Worm (Caenorhabditis elegans) whole organism, L2 larva: ENCODE measurements around the gene C27B7.9.
A peak's percentile ranks its signal among the peaks of the same experiment; 100 is the strongest.

Source experiments
- C34F6.9 ChIP-seq: fragments of 150-350 bp; optimal IDR thresholded peaks from 2 replicates; lab custom pipeline; 2014; ENCODE audit warnings: missing biosample characterization, missing genetic modification characterization
- F13H6.1 ChIP-seq: sonication (generic microtip); optimal IDR thresholded peaks from 2 replicates; lab custom pipeline; 2016; ENCODE audit warnings: missing genetic modification characterization, missing compliant biosample characterization
- Y55F3AM.14 ChIP-seq: fragments of 200-800 bp; sonication (Bioruptor generic); optimal IDR thresholded peaks from 2 replicates; lab custom pipeline; 2018; ENCODE audit warnings: mild to moderate bottlenecking, missing genetic modification characterization, missing compliant biosample characterization
- alr-1 ChIP-seq: fragments of 150-350 bp; optimal IDR thresholded peaks from 2 replicates; lab custom pipeline; 2014; ENCODE audit warnings: missing biosample characterization, missing genetic modification characterization
- aly-2 ChIP-seq: fragments of 150-350 bp; optimal IDR thresholded peaks from 2 replicates; lab custom pipeline; 2014; ENCODE audit warnings: missing biosample characterization, missing genetic modification characterization
- ama-1 ChIP-seq: fragments of 150-350 bp; optimal IDR thresholded peaks from 2 replicates; lab custom pipeline; 2018; ENCODE audit warnings: inconsistent platforms
- blmp-1 ChIP-seq: sonication (generic microtip); optimal IDR thresholded peaks from 2 replicates; lab custom pipeline; 2017; ENCODE audit warnings: missing genetic modification characterization, mild to moderate bottlenecking, missing compliant biosample characterization, antibody characterized with exemption, moderate library complexity; ENCODE audit not compliant: insufficient read depth
- ceh-16 ChIP-seq: fragments of 150-350 bp; optimal IDR thresholded peaks from 2 replicates; lab custom pipeline; 2014; ENCODE audit warnings: missing biosample characterization, missing genetic modification characterization
- ceh-82 ChIP-seq: fragments of 150-350 bp; optimal IDR thresholded peaks from 2 replicates; lab custom pipeline; 2014; ENCODE audit warnings: missing biosample characterization, missing genetic modification characterization
- crh-2 ChIP-seq: sonication (generic microtip); optimal IDR thresholded peaks from 2 replicates; lab custom pipeline; 2017; ENCODE audit warnings: missing biosample characterization, missing genetic modification characterization
- dmd-4 ChIP-seq: sonication (generic microtip); optimal IDR thresholded peaks from 2 replicates; lab custom pipeline; 2017; ENCODE audit warnings: missing biosample characterization, missing genetic modification characterization
- egl-27 ChIP-seq: sonication (generic microtip); optimal IDR thresholded peaks from 3 replicates; lab custom pipeline; 2017; ENCODE audit warnings: missing biosample characterization, missing genetic modification reagents, missing genetic modification characterization
- elt-1 ChIP-seq: fragments of 150-350 bp; optimal IDR thresholded peaks from 2 replicates; lab custom pipeline; 2014; ENCODE audit warnings: missing biosample characterization, missing genetic modification characterization
- elt-3 ChIP-seq: sonication (generic microtip); optimal IDR thresholded peaks from 2 replicates; lab custom pipeline; 2017; ENCODE audit warnings: missing biosample characterization, missing genetic modification characterization
- fos-1 ChIP-seq: fragments of 150-350 bp; optimal IDR thresholded peaks from 2 replicates; lab custom pipeline; 2014; ENCODE audit warnings: missing biosample characterization, missing genetic modification characterization
- gmeb-1 ChIP-seq: fragments of 150-350 bp; optimal IDR thresholded peaks from 2 replicates; lab custom pipeline; 2014; ENCODE audit warnings: missing biosample characterization, missing genetic modification characterization
- lin-13 ChIP-seq: fragments of 150-350 bp; optimal IDR thresholded peaks from 2 replicates; lab custom pipeline; 2014; ENCODE audit warnings: missing biosample characterization, missing genetic modification reagents, missing genetic modification characterization
- lin-39 ChIP-seq: fragments of 150-350 bp; optimal IDR thresholded peaks from 2 replicates; lab custom pipeline; 2014; ENCODE audit warnings: missing biosample characterization, missing genetic modification reagents, missing genetic modification characterization
- lsy-2 ChIP-seq, 2 experiments: fragments of 150-350 bp in 1 of 2; sonication (generic microtip) in 1 of 2; optimal IDR thresholded peaks; 2 replicates each; lab custom pipeline; 2014 to 2017; ENCODE audit warnings: missing biosample characterization in 2 of 2, missing genetic modification characterization in 2 of 2
- mab-5 ChIP-seq: fragments of 150-350 bp; optimal IDR thresholded peaks from 2 replicates; lab custom pipeline; 2014; ENCODE audit warnings: missing biosample characterization, missing genetic modification characterization
- nhr-11 ChIP-seq: fragments of 150-350 bp; optimal IDR thresholded peaks from 2 replicates; lab custom pipeline; 2014; ENCODE audit warnings: missing biosample characterization, missing genetic modification characterization
- nhr-12 ChIP-seq: fragments of 150-350 bp; optimal IDR thresholded peaks from 2 replicates; lab custom pipeline; 2014; ENCODE audit warnings: missing biosample characterization, missing genetic modification characterization
- nhr-129 ChIP-seq: fragments of 150-350 bp; optimal IDR thresholded peaks from 2 replicates; lab custom pipeline; 2014; ENCODE audit warnings: missing biosample characterization, missing genetic modification characterization
- nhr-21 ChIP-seq: fragments of 150-350 bp; optimal IDR thresholded peaks from 2 replicates; lab custom pipeline; 2014; ENCODE audit warnings: missing biosample characterization, missing genetic modification characterization
- nhr-23 ChIP-seq: fragments of 150-350 bp; optimal IDR thresholded peaks from 2 replicates; lab custom pipeline; 2014; ENCODE audit warnings: missing biosample characterization, missing genetic modification reagents, missing genetic modification characterization
- nhr-237 ChIP-seq: fragments of 150-350 bp; optimal IDR thresholded peaks from 2 replicates; lab custom pipeline; 2014; ENCODE audit warnings: missing biosample characterization, missing genetic modification characterization
- nhr-25 ChIP-seq: fragments of 150-350 bp; sonication (generic microtip); optimal IDR thresholded peaks from 3 replicates; lab custom pipeline; 2014; ENCODE audit warnings: missing biosample characterization, missing genetic modification characterization
- nhr-6 ChIP-seq: fragments of 150-350 bp; optimal IDR thresholded peaks from 2 replicates; lab custom pipeline; 2014; ENCODE audit warnings: missing biosample characterization, missing genetic modification characterization
- nhr-77 ChIP-seq: fragments of 150-350 bp; optimal IDR thresholded peaks from 2 replicates; lab custom pipeline; 2014; ENCODE audit warnings: missing biosample characterization, missing genetic modification characterization
- peb-1 ChIP-seq: fragments of 150-350 bp; optimal IDR thresholded peaks from 2 replicates; lab custom pipeline; 2014; ENCODE audit warnings: missing biosample characterization, missing genetic modification characterization
- sem-4 ChIP-seq: fragments of 150-350 bp; optimal IDR thresholded peaks from 2 replicates; lab custom pipeline; 2014; ENCODE audit warnings: missing biosample characterization, missing genetic modification reagents, missing genetic modification characterization
- skn-1 ChIP-seq: sonication (generic microtip); optimal IDR thresholded peaks from 2 replicates; lab custom pipeline; 2017; ENCODE audit warnings: missing biosample characterization, missing genetic modification characterization
- sma-3 ChIP-seq: sonication (generic microtip); optimal IDR thresholded peaks from 2 replicates; lab custom pipeline; 2016; ENCODE audit warnings: missing genetic modification reagents, missing genetic modification characterization, missing compliant biosample characterization
- sma-9 ChIP-seq, 2 experiments: fragments of 150-350 bp in 1 of 2; sonication (generic microtip) in 1 of 2; optimal IDR thresholded peaks; 2 replicates each; lab custom pipeline; 2014 to 2016; ENCODE audit warnings: missing genetic modification characterization in 2 of 2, mild to moderate bottlenecking in 1 of 2, missing biosample characterization in 1 of 2, missing compliant biosample characterization in 1 of 2, missing genetic modification reagents in 1 of 2, moderate library complexity in 1 of 2
- snpc-4 ChIP-seq: fragments of 150-350 bp; optimal IDR thresholded peaks from 2 replicates; lab custom pipeline; 2014; ENCODE audit warnings: missing biosample characterization, missing genetic modification characterization
- unc-39 ChIP-seq: fragments of 150-350 bp; optimal IDR thresholded peaks from 2 replicates; lab custom pipeline; 2014; ENCODE audit warnings: missing biosample characterization, missing genetic modification characterization
- unc-55 ChIP-seq: fragments of 150-350 bp; sonication (generic microtip); optimal IDR thresholded peaks from 3 replicates; lab custom pipeline; 2014; ENCODE audit warnings: missing biosample characterization, missing genetic modification reagents, missing genetic modification characterization
- unc-62 ChIP-seq: fragments of 150-350 bp; optimal IDR thresholded peaks from 2 replicates; lab custom pipeline; 2014; ENCODE audit warnings: missing biosample characterization, missing genetic modification reagents, missing genetic modification characterization
- zag-1 ChIP-seq: fragments of 150-350 bp; optimal IDR thresholded peaks from 2 replicates; lab custom pipeline; 2014; ENCODE audit warnings: missing biosample characterization, missing genetic modification characterization
- ztf-1 ChIP-seq: fragments of 200-800 bp; sonication (Bioruptor generic); conservative IDR thresholded peaks from 2 replicates; pipeline ENCODE4 v1.3.6; 2022; ENCODE audit warnings: missing genetic modification characterization, missing compliant biosample characterization
- ztf-11 ChIP-seq: sonication (generic microtip); optimal IDR thresholded peaks from 2 replicates; lab custom pipeline; 2017; ENCODE audit warnings: missing biosample characterization, missing genetic modification characterization
- ztf-4 ChIP-seq: fragments of 150-350 bp; optimal IDR thresholded peaks from 2 replicates; lab custom pipeline; 2014; ENCODE audit warnings: missing biosample characterization, missing genetic modification characterization

The C27B7.9 gene

DNA sequence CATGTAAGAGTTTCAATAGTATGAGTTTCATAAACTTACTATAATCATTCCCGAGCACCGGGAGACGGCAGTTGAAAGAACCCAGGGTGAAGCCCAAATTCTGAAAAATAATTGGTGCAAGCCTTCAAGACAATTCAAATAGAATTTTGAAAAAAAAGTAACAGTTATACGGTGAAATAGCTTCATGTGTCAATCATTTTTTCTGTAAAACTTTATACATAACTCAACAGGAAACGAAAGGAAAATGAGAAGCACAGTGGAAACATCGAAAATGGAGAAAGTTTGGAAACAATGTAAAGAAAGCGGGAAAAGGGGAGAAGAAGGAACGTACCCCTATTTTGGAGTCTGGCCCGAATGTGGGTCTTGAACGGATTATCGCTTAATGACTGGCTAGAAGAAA is 43.0 kb downstream of the C27B7.9 start, which contains the start of gene C09G9.3:
TSS of gene C09G9.3 (minus strand) at position 101 of the 400 bp plus-strand sequence.
- TF ChIP-seq sem-4 (tag; lab: Kevin White, UChicago), result no peak
- no peak for TF ChIP-seq aly-2 (tag; lab: Kevin White, UChicago)
- no peak for TF ChIP-seq elt-3
- no peak for TF ChIP-seq nhr-77 (tag; lab: Kevin White, UChicago)
- TF ChIP-seq unc-62 (GFP tag; lab: Kevin White, UChicago), result no peak
- no peak for TF ChIP-seq nhr-25 (tag; lab: Kevin White, UChicago)
- TF ChIP-seq zag-1 (tag; lab: Kevin White, UChicago), result no peak
- TF ChIP-seq ceh-82 (tag; lab: Kevin White, UChicago), result no peak
- TF ChIP-seq peb-1 (tag; lab: Kevin White, UChicago), result no peak
- no peak for TF ChIP-seq crh-2 (tag; lab: Kevin White, UChicago)
- no peak for TF ChIP-seq ztf-11 (tag; lab: Kevin White, UChicago)
- TF ChIP-seq gmeb-1 (tag; lab: Kevin White, UChicago), result no peak
- TF ChIP-seq C34F6.9, result no peak

DNA sequence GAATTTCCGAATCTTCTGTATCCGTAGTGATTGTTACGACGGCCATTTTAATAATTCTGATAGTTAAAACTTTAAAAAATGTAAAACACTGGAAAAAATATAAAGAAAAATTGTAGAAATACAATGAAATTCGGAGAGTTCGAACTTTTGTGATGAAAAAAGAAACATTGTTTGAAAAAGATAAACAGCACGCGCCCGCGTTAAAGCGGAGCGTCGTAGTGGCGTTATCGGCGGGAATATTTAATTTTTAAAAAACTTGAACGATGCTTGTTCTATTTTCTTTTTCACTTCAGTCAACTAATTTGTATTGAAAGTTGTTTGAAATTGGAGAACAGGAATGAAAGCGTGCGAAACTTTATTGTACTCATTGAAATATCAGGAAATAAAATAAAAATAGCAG is 46.3 kb downstream of the C27B7.9 start, which contains the start of gene npp-23:
TSS of gene npp-23 (minus strand) at position 56 of the 400 bp plus-strand sequence.
- TF ChIP-seq sma-3 (GFP tag; lab: Kevin White, UChicago), result peak; percentile 20
- TF ChIP-seq Y55F3AM.14 (GFP tag; lab: Kevin White, UChicago), result no peak
- TF ChIP-seq gmeb-1 (tag; lab: Kevin White, UChicago), result peak; percentile 94
- peak; percentile 12 for TF ChIP-seq snpc-4 (tag; lab: Kevin White, UChicago)
- TF ChIP-seq nhr-77 (tag; lab: Kevin White, UChicago), result no peak
- no peak for TF ChIP-seq sma-9 (GFP tag; optimal IDR thresholded peaks at IDR 0.05; lab: Kevin White, UChicago)
- TF ChIP-seq sma-9 (tag; optimal IDR thresholded peaks at IDR 0.05; lab: Kevin White, UChicago), result no peak
- TF ChIP-seq nhr-11 (tag; lab: Kevin White, UChicago), result no peak
- TF ChIP-seq, all 48 proteins: peak for 3

DNA sequence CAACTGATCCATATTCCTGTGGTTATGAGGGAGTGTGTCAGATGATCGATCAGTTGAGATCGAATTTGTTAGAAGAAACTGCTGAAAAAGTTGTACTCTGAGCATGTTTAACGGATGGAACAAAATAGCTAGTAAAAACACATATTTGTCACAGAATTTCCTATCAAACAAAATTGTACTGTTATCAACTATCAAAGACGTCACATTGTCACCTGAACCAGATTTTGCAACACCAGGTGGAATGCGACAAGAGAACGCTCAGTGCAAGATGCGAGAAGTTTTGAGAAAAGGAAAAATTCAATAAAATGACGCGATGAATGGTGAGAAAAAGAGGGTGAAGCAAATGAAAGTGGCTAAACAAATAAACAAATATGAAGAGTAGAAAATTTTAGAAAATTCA is 48.3 kb downstream of the C27B7.9 start:
- TF ChIP-seq sma-9 (GFP tag; optimal IDR thresholded peaks at IDR 0.05; lab: Kevin White, UChicago) (peak; percentile 44), sma-9 (tag; optimal IDR thresholded peaks at IDR 0.05; lab: Kevin White, UChicago) (no peak), ceh-82 (tag; lab: Kevin White, UChicago) (no peak), crh-2 (tag; lab: Kevin White, UChicago) (peak; percentile 6), snpc-4 (tag; lab: Kevin White, UChicago) (no peak), nhr-21 (tag; lab: Kevin White, UChicago) (no peak), lsy-2 (tag; optimal IDR thresholded peaks at IDR 0.05; lab: Kevin White, UChicago) (peak in 1 of 2 experiments; percentile 10), fos-1 (tag; lab: Kevin White, UChicago) (peak; percentile 23), unc-55 (GFP tag; lab: Kevin White, UChicago) (no peak), alr-1 (tag; lab: Kevin White, UChicago) (no peak), nhr-12 (no peak), blmp-1 (tag; lab: Kevin White, UChicago) (no peak), sem-4 (tag; lab: Kevin White, UChicago) (no peak)

DNA sequence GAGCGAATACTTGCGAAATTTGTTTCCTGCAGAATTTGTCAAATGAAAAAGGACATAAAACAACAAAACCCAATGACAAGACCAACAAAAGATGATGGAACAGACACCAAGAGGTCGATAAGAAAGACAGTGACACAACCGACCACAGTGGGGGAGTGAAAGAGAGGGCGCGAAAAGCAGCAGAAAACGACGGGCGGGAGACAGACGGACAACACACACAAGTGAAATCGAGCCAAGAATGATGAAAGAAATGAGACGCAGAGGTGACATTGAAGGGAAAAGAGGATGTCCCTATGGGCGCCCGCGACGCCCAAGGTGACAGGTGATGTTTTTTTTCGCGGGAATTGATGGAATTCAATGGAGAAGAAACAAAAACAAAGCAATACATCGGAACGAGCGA is 49.8 kb downstream of the C27B7.9 start:
- no peak for TF ChIP-seq nhr-77 (tag; lab: Kevin White, UChicago)
- TF ChIP-seq snpc-4 (tag; lab: Kevin White, UChicago), result peak; percentile 29
- TF ChIP-seq sma-9 (GFP tag; optimal IDR thresholded peaks at IDR 0.05; lab: Kevin White, UChicago), result peak; percentile 55
- TF ChIP-seq sma-9 (tag; optimal IDR thresholded peaks at IDR 0.05; lab: Kevin White, UChicago), result no peak
- no peak for TF ChIP-seq dmd-4
- TF ChIP-seq sem-4 (tag; lab: Kevin White, UChicago), result peak; percentile 87
- no peak for TF ChIP-seq lin-13 (GFP tag; lab: Kevin White, UChicago)
- TF ChIP-seq alr-1 (tag; lab: Kevin White, UChicago), result no peak
- TF ChIP-seq crh-2 (tag; lab: Kevin White, UChicago), result peak; percentile 53
- TF ChIP-seq gmeb-1 (tag; lab: Kevin White, UChicago), result peak; percentile 11
- TF ChIP-seq ztf-11 (tag; lab: Kevin White, UChicago), result no peak
- no peak for TF ChIP-seq peb-1 (tag; lab: Kevin White, UChicago)
- TF ChIP-seq nhr-23 (tag; lab: Kevin White, UChicago), result no peak
- peak; percentile 23 for TF ChIP-seq egl-27 (tag; lab: Kevin White, UChicago)
- peak; percentile 75 for TF ChIP-seq blmp-1 (tag; lab: Kevin White, UChicago)
- TF ChIP-seq ztf-1 (GFP tag; lab: Robert Waterston, UW), result no peak
- no peak for TF ChIP-seq nhr-237 (tag; lab: Kevin White, UChicago)
- peak in 1 of 2 experiments; percentile 53 for TF ChIP-seq lsy-2 (tag; optimal IDR thresholded peaks at IDR 0.05; lab: Kevin White, UChicago)
- no peak for TF ChIP-seq mab-5 (tag; lab: Kevin White, UChicago)
- TF ChIP-seq C34F6.9, result peak; percentile 53
- TF ChIP-seq nhr-129, result peak; percentile 86
- no peak for TF ChIP-seq ztf-4 (tag; lab: Kevin White, UChicago)
- no peak for TF ChIP-seq lin-39 (tag; lab: Kevin White, UChicago)
- peak; percentile 35 for TF ChIP-seq ama-1
- no peak for TF ChIP-seq skn-1 (tag; lab: Kevin White, UChicago)
- no peak for TF ChIP-seq nhr-6 (tag; lab: Kevin White, UChicago)
- TF ChIP-seq ceh-16 (tag; lab: Kevin White, UChicago), result no peak
- TF ChIP-seq unc-39, result no peak
- no peak for TF ChIP-seq elt-1 (tag; lab: Kevin White, UChicago)
- TF ChIP-seq sma-3 (GFP tag; lab: Kevin White, UChicago), result peak; percentile 77
- peak; percentile 63 for TF ChIP-seq Y55F3AM.14 (GFP tag; lab: Kevin White, UChicago)
- no peak for TF ChIP-seq zag-1 (tag; lab: Kevin White, UChicago)
- TF ChIP-seq nhr-21 (tag; lab: Kevin White, UChicago), result peak; percentile 52
- TF ChIP-seq nhr-25 (tag; lab: Kevin White, UChicago), result peak; percentile 71
- TF ChIP-seq fos-1 (tag; lab: Kevin White, UChicago), result peak; percentile 93
- TF ChIP-seq F13H6.1 (tag; lab: Kevin White, UChicago), result peak; percentile 79
